Worm (Caenorhabditis elegans): ENCODE data around the gene dcar-1.
"Not testable (repeated sequence)": the region's sequence is repeated elsewhere in the genome, so short reads cannot be mapped to it uniquely, and the experiment has no call there.

DNA sequence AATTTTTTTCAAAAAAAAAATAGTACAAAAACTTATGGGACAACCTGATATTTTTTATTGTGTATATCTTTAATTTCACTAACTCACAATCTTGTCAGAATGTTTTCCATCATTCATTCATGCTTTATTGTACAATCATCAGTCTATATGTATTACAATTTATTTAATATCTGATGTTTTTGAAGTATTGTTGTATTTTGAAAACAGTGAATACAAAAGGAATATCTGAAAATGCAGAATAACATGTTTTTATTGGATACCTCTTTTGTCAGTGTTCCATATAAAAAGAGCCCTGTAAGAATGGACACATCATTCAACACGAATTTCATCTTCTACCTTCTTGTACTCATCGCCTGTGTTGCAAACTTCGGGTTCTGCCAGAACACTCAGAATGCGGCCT lies 6.3 kb upstream of the dcar-1 start, which contains the start of gene C06H5.14:
- TF ChIP-seq nhr-12 (tag; optimal IDR thresholded peaks at IDR 0.05); unc-62 (GFP tag; optimal IDR thresholded peaks at IDR 0.05); elt-3 (tag; optimal IDR thresholded peaks at IDR 0.05); nhr-28 (tag; optimal IDR thresholded peaks at IDR 0.05); unc-39 (tag; optimal IDR thresholded peaks at IDR 0.05); pha-4 (tag; optimal IDR thresholded peaks at IDR 0.05); snpc-4 (tag; optimal IDR thresholded peaks at IDR 0.05); ceh-83 (GFP tag; optimal IDR thresholded peaks at IDR 0.05); mab-5 (tag; optimal IDR thresholded peaks at IDR 0.05); nhr-237 (tag; optimal IDR thresholded peaks at IDR 0.05); flh-1 (GFP tag; optimal IDR thresholded peaks at IDR 0.05); ces-1 (GFP tag; optimal IDR thresholded peaks at IDR 0.05): not testable (repeated sequence)

Measured in whole organism, mixed stage, embryonic.